Fruit fly (Drosophila melanogaster): ENCODE measurements around the gene pasi1.

The pasi1 gene

DNA sequence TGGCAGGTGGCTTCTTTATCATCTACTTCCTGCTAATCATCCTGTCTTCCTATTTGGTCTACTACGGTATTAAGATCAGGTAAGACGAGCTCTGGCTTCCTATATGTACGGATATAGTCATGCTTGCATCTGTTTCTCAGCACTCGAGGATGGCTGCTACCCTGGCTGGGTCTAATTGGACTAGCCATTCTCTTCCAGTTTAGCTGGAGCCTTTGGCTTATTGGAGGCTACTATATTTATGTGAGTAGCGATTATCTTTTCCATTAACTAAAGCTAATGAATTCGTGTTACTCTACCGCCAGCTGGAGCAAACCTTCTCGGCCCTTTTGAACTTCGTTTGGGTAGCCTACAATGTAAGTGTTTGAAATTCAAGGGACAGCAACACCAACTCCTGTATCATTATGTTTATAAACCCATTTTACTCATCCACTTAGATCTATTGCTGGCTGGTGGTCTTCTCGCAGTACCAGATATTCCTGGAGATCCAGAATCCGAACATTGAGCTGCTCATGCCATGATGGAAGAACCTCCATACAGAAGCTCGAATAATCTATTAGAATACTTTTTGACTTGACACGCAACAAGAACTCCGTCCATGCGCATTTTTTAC is 791 bp downstream of the pasi1 start:
- TF ChIP-seq dl (GFP tag; optimal IDR thresholded peaks at IDR 0.05; ENCODE audit: insufficient read depth in 1 of 2, partially characterized antibody in 2 of 2) (no peak), dmrt93B (GFP tag; optimal IDR thresholded peaks at IDR 0.05) (no peak), sage (GFP tag; optimal IDR thresholded peaks at IDR 0.05) (no peak), Dif (GFP tag; optimal IDR thresholded peaks at IDR 0.05; ENCODE audit: partially characterized antibody) (no peak), usp (GFP tag; optimal IDR thresholded peaks at IDR 0.05) (no peak), br (GFP tag; optimal IDR thresholded peaks at IDR 0.05) (no peak), Hr83 (GFP tag; optimal IDR thresholded peaks at IDR 0.05; ENCODE audit: poor library complexity, severe bottlenecking) (no peak), sv (GFP tag; optimal IDR thresholded peaks at IDR 0.05) (no peak), Vsx2 (GFP tag; optimal IDR thresholded peaks at IDR 0.05; ENCODE audit: partially characterized antibody) (no peak), OdsH (GFP tag; optimal IDR thresholded peaks at IDR 0.05) (no peak)

dm6 chr3R:17798211-17798737 is 3.4 kb downstream of the pasi1 start, which contains the start of gene CG7379:
Gene CG7379 (minus strand): TSS chr3R:17798304.
- TF ChIP-seq GATAd (GFP tag; optimal IDR thresholded peaks at IDR 0.05) (peak; percentile 80), CG9705 (GFP tag; optimal IDR thresholded peaks at IDR 0.05) (peak; percentile 83), Vsx2 (GFP tag; optimal IDR thresholded peaks at IDR 0.05; ENCODE audit: partially characterized antibody) (no peak), dsf (GFP tag; optimal IDR thresholded peaks at IDR 0.05; ENCODE audit: borderline replicate concordance) (peak; percentile 86), Mio (GFP tag; optimal IDR thresholded peaks at IDR 0.05) (peak; percentile 80), fru (GFP tag; optimal IDR thresholded peaks at IDR 0.05) (peak; percentile 91), OdsH (GFP tag; optimal IDR thresholded peaks at IDR 0.05) (peak; percentile 92), ey (GFP tag; optimal IDR thresholded peaks at IDR 0.05) (peak; percentile 84), Hr78 (GFP tag; optimal IDR thresholded peaks at IDR 0.05) (no peak), Hr83 (GFP tag; optimal IDR thresholded peaks at IDR 0.05; ENCODE audit: poor library complexity, severe bottlenecking) (peak; percentile 97), lola (GFP tag; optimal IDR thresholded peaks at IDR 0.05) (no peak), HLH106 (tag; optimal IDR thresholded peaks at IDR 0.05) (peak; percentile 79), h (GFP tag; optimal IDR thresholded peaks at IDR 0.05) (peak; percentile 95), Sp1 (GFP tag; optimal IDR thresholded peaks at IDR 0.05) (peak; percentile 80), dmrt93B (GFP tag; optimal IDR thresholded peaks at IDR 0.05) (peak; percentile 86), br (GFP tag; optimal IDR thresholded peaks at IDR 0.05) (peak; percentile 90), dl (GFP tag; optimal IDR thresholded peaks at IDR 0.05; ENCODE audit: insufficient read depth in 1 of 2, partially characterized antibody in 2 of 2) (no peak), tai (GFP tag; optimal IDR thresholded peaks at IDR 0.05) (no peak), jim (GFP tag; optimal IDR thresholded peaks at IDR 0.05) (peak; percentile 57), sv (GFP tag; optimal IDR thresholded peaks at IDR 0.05) (peak; percentile 85), foxo (GFP tag; optimal IDR thresholded peaks at IDR 0.05) (peak; percentile 54 to 96), brk (GFP tag; optimal IDR thresholded peaks at IDR 0.05) (no peak), N (GFP tag; optimal IDR thresholded peaks at IDR 0.05) (peak; percentile 38), CrebA (GFP tag; optimal IDR thresholded peaks at IDR 0.05; ENCODE audit: borderline replicate concordance) (no peak), CG32264 (GFP tag; optimal IDR thresholded peaks at IDR 0.05) (peak; percentile 82), Dif (GFP tag; optimal IDR thresholded peaks at IDR 0.05; ENCODE audit: partially characterized antibody) (no peak), Rel (GFP tag; optimal IDR thresholded peaks at IDR 0.05) (peak; percentile 42), Rel (tag; optimal IDR thresholded peaks at IDR 0.05) (peak; percentile 53), rgr (GFP tag; optimal IDR thresholded peaks at IDR 0.05) (peak; percentile 94), usp (GFP tag; optimal IDR thresholded peaks at IDR 0.05) (no peak), pan (optimal IDR thresholded peaks at IDR 0.05) (no peak), Hnf4 (GFP tag; optimal IDR thresholded peaks at IDR 0.05) (peak; percentile 98), psq (GFP tag; optimal IDR thresholded peaks at IDR 0.05) (peak; percentile 88), Jra (GFP tag; optimal IDR thresholded peaks at IDR 0.05) (peak; percentile 95), Myc (optimal IDR thresholded peaks at IDR 0.05) (peak; percentile 82), sage (GFP tag; optimal IDR thresholded peaks at IDR 0.05) (peak; percentile 86), Dfd (GFP tag; optimal IDR thresholded peaks at IDR 0.05) (no peak), woc (GFP tag; optimal IDR thresholded peaks at IDR 0.05) (peak; percentile 71), Abd-B (GFP tag; optimal IDR thresholded peaks at IDR 0.05) (no peak)
